3 worm cellular contexts compared by ENCODE assay signal in the genomic region with DNA sequence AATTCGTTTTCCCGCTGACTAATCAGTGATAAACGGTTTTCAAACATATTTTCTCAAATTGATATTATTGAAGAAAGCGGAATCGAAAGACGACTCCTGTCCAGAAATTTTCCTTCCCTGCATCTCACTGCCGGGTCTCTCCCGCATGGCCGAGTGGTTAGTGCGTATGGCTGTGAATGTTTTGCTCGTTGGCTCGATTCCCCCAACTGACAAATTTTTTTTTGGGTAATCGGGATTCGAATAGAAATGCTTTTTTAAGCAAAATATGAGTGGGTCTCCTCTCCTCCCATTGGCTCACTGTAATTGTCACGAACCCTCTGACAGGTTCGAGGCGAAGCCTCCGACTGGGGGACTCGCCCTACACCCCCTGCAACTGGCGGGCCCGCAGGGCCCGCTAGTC.
TF ChIP-seq lines count a peak whose summit lies in the region.

No protein-coding gene starts in this region.

TF ChIP-seq in whole organism, L4 larva, 104 proteins besides CTCF, POLR2A, EP300 and RAD21:
- TF ChIP-seq vab-7 (GFP tag; IDR thresholded peaks at IDR 0.05; lab: Robert Waterston, UW), result 0 out of 2 replicates have a peak, but pooled peaks have one; percentile 15
- peak; percentile 63; the same call in 1 of the 2 replicates for TF ChIP-seq egl-43 (GFP tag; IDR thresholded peaks at IDR 0.05; lab: Robert Waterston, UW)
- 0 out of 2 replicates have a peak, but pooled peaks have one; percentile 23 for TF ChIP-seq Y48G9A.11 (GFP tag; IDR thresholded peaks at IDR 0.05; lab: Robert Waterston, UW)
- TF ChIP-seq D1046.2 (GFP tag; IDR thresholded peaks at IDR 0.05; lab: Robert Waterston, UW), result 0 out of 2 replicates have a peak, but pooled peaks have one; percentile 45
- TF ChIP-seq lin-38 (GFP tag; IDR thresholded peaks at IDR 0.05; lab: Robert Waterston, UW), result 0 out of 2 replicates have a peak, but pooled peaks have one; percentile 13

TF ChIP-seq in whole organism, midembryonic, 9 proteins besides CTCF, POLR2A, EP300 and RAD21:
- 0 out of 2 replicates have a peak, but pooled peaks have one; percentile 16 for TF ChIP-seq tab-1 (GFP tag; IDR thresholded peaks at IDR 0.05; lab: Robert Waterston, UW)

TF ChIP-seq in whole organism, young adult, 124 proteins besides CTCF, POLR2A, EP300 and RAD21:
- TF ChIP-seq dox-1 (GFP tag; IDR thresholded peaks at IDR 0.05; lab: Robert Waterston, UW), result 0 out of 2 replicates have a peak, but pooled peaks have one; percentile 22
- TF ChIP-seq hmg-1.2 (GFP tag; IDR thresholded peaks at IDR 0.05; lab: Robert Waterston, UW), result peak; percentile 22; the same call in 1 of the 2 replicates
- TF ChIP-seq D2030.7 (GFP tag; IDR thresholded peaks at IDR 0.05; lab: Robert Waterston, UW), result peak; percentile 59
